Fruit fly (Drosophila melanogaster) whole organism, embryonic: ENCODE results near the gene Z600.

Experiments
- CG10654 ChIP-seq: fragments of 200-800 bp; sonication (Bioruptor generic); optimal IDR thresholded peaks from 2 replicates; lab custom pipeline; 2016; ENCODE audit warnings: missing biosample characterization, missing genetic modification characterization
- CG11085 ChIP-seq: fragments of 200-800 bp; sonication (Bioruptor generic); IDR thresholded peaks from 2 replicates; pipeline ENCODE4 v1.3.6; 2022; ENCODE audit warnings: missing biosample characterization, missing genetic modification characterization
- CG12104 ChIP-seq: fragments of 200-800 bp; sonication (Bioruptor generic); optimal IDR thresholded peaks from 3 replicates; lab custom pipeline; 2016; ENCODE audit warnings: missing biosample characterization, missing genetic modification characterization
- CG14667 ChIP-seq: fragments of 200-800 bp; sonication (Bioruptor generic); IDR thresholded peaks from 2 replicates; pipeline ENCODE4 v1.3.6; 2022; ENCODE audit warnings: missing biosample characterization, missing genetic modification characterization
- CG2199 ChIP-seq: fragments of 200-800 bp; sonication (Bioruptor generic); IDR thresholded peaks from 3 replicates; pipeline ENCODE4 v1.3.6; 2022; ENCODE audit warnings: missing biosample characterization, missing genetic modification characterization
- CG31224 ChIP-seq: fragments of 200-800 bp; sonication (Bioruptor generic); IDR thresholded peaks from 2 replicates; pipeline ENCODE4 v1.3.6; 2022; ENCODE audit warnings: missing biosample characterization, missing genetic modification characterization
- CG3281 ChIP-seq: fragments of 200-800 bp; sonication (Bioruptor generic); optimal IDR thresholded peaks from 3 replicates; lab custom pipeline; 2017; ENCODE audit warnings: missing biosample characterization, mild to moderate bottlenecking, missing genetic modification characterization
- CG4360 ChIP-seq: fragments of 200-800 bp; sonication (Bioruptor generic); IDR thresholded peaks from 2 replicates; pipeline ENCODE4 v1.3.6; 2022; ENCODE audit warnings: missing biosample characterization, missing genetic modification characterization
- CG4424 ChIP-seq: fragments of 200-800 bp; sonication (Bioruptor generic); optimal IDR thresholded peaks from 3 replicates; lab custom pipeline; 2016; ENCODE audit warnings: missing biosample characterization, missing genetic modification characterization
- CG4730 ChIP-seq: fragments of 200-800 bp; sonication (Bioruptor generic); IDR thresholded peaks from 2 replicates; pipeline ENCODE4 v1.3.6; 2022; ENCODE audit warnings: missing biosample characterization, missing genetic modification characterization
- CG4820 ChIP-seq: fragments of 200-800 bp; sonication (Bioruptor generic); optimal IDR thresholded peaks from 3 replicates; lab custom pipeline; 2016; ENCODE audit warnings: missing biosample characterization, missing genetic modification characterization
- CG6254 ChIP-seq: fragments of 200-800 bp; sonication (Bioruptor generic); optimal IDR thresholded peaks from 3 replicates; lab custom pipeline; 2017; ENCODE audit warnings: mild to moderate bottlenecking, missing biosample characterization, missing genetic modification reagents, missing genetic modification characterization
- CG6683 ChIP-seq: fragments of 200-800 bp; sonication (Bioruptor generic); optimal IDR thresholded peaks from 2 replicates; lab custom pipeline; 2017; ENCODE audit warnings: missing biosample characterization, mild to moderate bottlenecking, missing genetic modification characterization, missing genetic modification reagents
- CG8359 ChIP-seq: fragments of 200-800 bp; sonication (Bioruptor generic); optimal IDR thresholded peaks from 2 replicates; lab custom pipeline; 2017; ENCODE audit warnings: missing biosample characterization, mild to moderate bottlenecking, missing genetic modification characterization, borderline replicate concordance
- CG8388 ChIP-seq: fragments of 200-800 bp; sonication (Bioruptor generic); optimal IDR thresholded peaks from 2 replicates; lab custom pipeline; 2019; ENCODE audit warnings: missing biosample characterization, mild to moderate bottlenecking, missing genetic modification characterization, moderate library complexity
- CoRest ChIP-seq: fragments of 200-800 bp; sonication (Bioruptor generic); optimal IDR thresholded peaks from 3 replicates; lab custom pipeline; 2018; ENCODE audit warnings: missing biosample characterization, mild to moderate bottlenecking, missing genetic modification characterization, moderate library complexity
- CrebB ChIP-seq: fragments of 200-800 bp; sonication (Bioruptor generic); optimal IDR thresholded peaks from 3 replicates; lab custom pipeline; 2018; ENCODE audit warnings: missing biosample characterization, mild to moderate bottlenecking, missing genetic modification characterization
- D19A ChIP-seq: fragments of 200-800 bp; optimal IDR thresholded peaks from 3 replicates; lab custom pipeline; 2019; ENCODE audit warnings: missing biosample characterization, mild to moderate bottlenecking, missing genetic modification characterization, moderate library complexity
- GATAe ChIP-seq: fragments of 200-800 bp; sonication (Bioruptor generic); conservative IDR thresholded peaks from 2 replicates; pipeline ENCODE4 v1.3.6; 2022; ENCODE audit warnings: missing biosample characterization, missing genetic modification characterization
- HLH3B ChIP-seq: fragments of 200-800 bp; sonication (Bioruptor generic); IDR thresholded peaks from 2 replicates; pipeline ENCODE4 v1.3.6; 2022; ENCODE audit warnings: missing biosample characterization, missing genetic modification characterization
- Hey ChIP-seq: fragments of 200-800 bp; sonication (Bioruptor generic); optimal IDR thresholded peaks from 3 replicates; lab custom pipeline; 2018; ENCODE audit warnings: missing biosample characterization, mild to moderate bottlenecking, missing genetic modification characterization
- Hr78 ChIP-seq, 2 experiments: fragments of 200-800 bp in 1 of 2; fragments of >200 bp in 1 of 2; sonication (Bioruptor generic) in 1 of 2; optimal IDR thresholded peaks; 2 replicates each; lab custom pipeline; 2017 to 2019; ENCODE audit warnings: missing biosample characterization in 2 of 2, missing genetic modification characterization in 2 of 2, mild to moderate bottlenecking in 1 of 2, moderate library complexity in 1 of 2
- Mes4 ChIP-seq: fragments of 200-800 bp; sonication (Bioruptor generic); optimal IDR thresholded peaks from 2 replicates; lab custom pipeline; 2016; ENCODE audit warnings: missing biosample characterization, missing genetic modification characterization
- Nf-YA ChIP-seq: fragments of 200-800 bp; sonication (Bioruptor generic); IDR thresholded peaks from 2 replicates; pipeline ENCODE4 v1.3.6; 2022; ENCODE audit warnings: missing biosample characterization, missing genetic modification characterization
- Nf-YB ChIP-seq: fragments of 200-800 bp; sonication (Bioruptor generic); optimal IDR thresholded peaks from 3 replicates; lab custom pipeline; 2019; ENCODE audit warnings: missing biosample characterization, mild to moderate bottlenecking, missing genetic modification characterization, moderate library complexity
- Rfx ChIP-seq: fragments of 200-800 bp; sonication (Bioruptor generic); IDR thresholded peaks from 2 replicates; pipeline ENCODE4 v1.3.6; 2022; ENCODE audit warnings: missing biosample characterization, missing genetic modification characterization
- Rx ChIP-seq: fragments of 200-800 bp; sonication (Bioruptor generic); IDR thresholded peaks from 2 replicates; pipeline ENCODE4 v1.3.6; 2022; ENCODE audit warnings: missing biosample characterization, missing genetic modification characterization
- Side ChIP-seq: fragments of 200-800 bp; sonication (Bioruptor generic); optimal IDR thresholded peaks from 2 replicates; lab custom pipeline; 2016; ENCODE audit warnings: missing biosample characterization, missing genetic modification characterization
- Six4 ChIP-seq: fragments of 200-800 bp; sonication (Bioruptor generic); optimal IDR thresholded peaks from 2 replicates; lab custom pipeline; 2016; ENCODE audit warnings: missing biosample characterization, missing genetic modification characterization
- Sry-δ ChIP-seq: fragments of 200-800 bp; sonication (Bioruptor generic); optimal IDR thresholded peaks from 2 replicates; lab custom pipeline; 2016; ENCODE audit warnings: missing biosample characterization, missing genetic modification characterization
- ap ChIP-seq: fragments of 200-800 bp; sonication (Bioruptor generic); IDR thresholded peaks from 2 replicates; pipeline ENCODE4 v1.3.6; 2022; ENCODE audit warnings: missing biosample characterization, missing genetic modification characterization
- dmrt11E ChIP-seq: fragments of 200-800 bp; sonication (Bioruptor generic); optimal IDR thresholded peaks from 3 replicates; lab custom pipeline; 2018; ENCODE audit warnings: missing biosample characterization, mild to moderate bottlenecking, missing genetic modification characterization, moderate library complexity
- exex ChIP-seq: fragments of 200-800 bp; sonication (Bioruptor generic); optimal IDR thresholded peaks from 4 replicates; lab custom pipeline; 2018; ENCODE audit warnings: missing biosample characterization, mild to moderate bottlenecking, missing genetic modification characterization, moderate library complexity
- fu2 ChIP-seq: fragments of 200-800 bp; sonication (Bioruptor generic); optimal IDR thresholded peaks from 2 replicates; lab custom pipeline; 2016; ENCODE audit warnings: missing biosample characterization, missing genetic modification characterization
- gsb-n ChIP-seq: fragments of 200-800 bp; sonication (Bioruptor generic); optimal IDR thresholded peaks from 3 replicates; lab custom pipeline; 2018; ENCODE audit warnings: missing biosample characterization, mild to moderate bottlenecking, missing genetic modification characterization
- mirr ChIP-seq: fragments of 200-800 bp; sonication (Bioruptor generic); optimal IDR thresholded peaks from 3 replicates; lab custom pipeline; 2018; ENCODE audit warnings: missing biosample characterization, mild to moderate bottlenecking, missing genetic modification characterization
- psq ChIP-seq: fragments of 200-800 bp; sonication (Bioruptor generic); optimal IDR thresholded peaks from 2 replicates; lab custom pipeline; 2017; ENCODE audit warnings: missing biosample characterization, missing genetic modification characterization
- row ChIP-seq: fragments of 200-800 bp; sonication (Bioruptor generic); IDR thresholded peaks from 3 replicates; pipeline ENCODE4 v1.3.6; 2022; ENCODE audit warnings: missing biosample characterization, missing genetic modification characterization
- run ChIP-seq: fragments of 200-800 bp; sonication (Bioruptor generic); optimal IDR thresholded peaks from 3 replicates; lab custom pipeline; 2018; ENCODE audit warnings: missing biosample characterization, mild to moderate bottlenecking, missing genetic modification characterization
- sd ChIP-seq: fragments of 200-800 bp; sonication (Bioruptor generic); optimal IDR thresholded peaks from 3 replicates; lab custom pipeline; 2018; ENCODE audit warnings: missing biosample characterization, mild to moderate bottlenecking, missing genetic modification characterization, moderate library complexity
- wdn ChIP-seq: fragments of 200-800 bp; sonication (Bioruptor generic); IDR thresholded peaks from 2 replicates; pipeline ENCODE4 v1.3.6; 2022; ENCODE audit warnings: missing biosample characterization, missing genetic modification characterization
- wek ChIP-seq: fragments of 200-800 bp; sonication (Bioruptor generic); optimal IDR thresholded peaks from 3 replicates; lab custom pipeline; 2018; ENCODE audit warnings: missing biosample characterization, mild to moderate bottlenecking, missing genetic modification characterization, moderate library complexity
- zf30C ChIP-seq: fragments of 200-800 bp; sonication (Bioruptor generic); optimal IDR thresholded peaks from 3 replicates; lab custom pipeline; 2018; ENCODE audit warnings: missing biosample characterization, mild to moderate bottlenecking, missing genetic modification characterization
- zfh1 ChIP-seq: fragments of 200-800 bp; sonication (Bioruptor generic); IDR thresholded peaks from 3 replicates; pipeline ENCODE4 v1.3.6; 2022; ENCODE audit warnings: missing biosample characterization, missing genetic modification characterization

Z600 gene

DNA sequence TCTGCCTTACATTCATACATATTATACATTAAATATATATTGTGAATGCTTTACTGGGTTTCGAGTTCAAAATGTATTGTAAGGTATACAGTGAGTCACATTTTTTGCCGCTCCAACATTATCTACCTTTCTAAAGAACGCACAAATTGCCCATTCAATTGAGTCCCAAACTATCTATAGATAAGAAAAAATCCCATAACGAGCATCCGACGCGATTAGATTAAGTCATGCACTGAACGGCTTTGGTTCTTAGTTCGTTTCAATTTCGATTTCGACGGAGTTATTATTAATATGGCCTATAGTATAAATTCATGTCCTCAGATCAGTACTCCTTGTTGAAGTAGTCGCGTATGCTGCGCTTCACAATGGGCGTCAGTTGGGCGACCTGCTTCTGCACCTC is 8.6 kb downstream of the Z600 start (continued):
- peak; percentile 93 for TF ChIP-seq exex (tag; lab: Kevin White, UChicago)
- no peak for TF ChIP-seq Nf-YB (GFP tag; lab: Kevin White, UChicago)
- peak; percentile 39 for TF ChIP-seq CG8388 (GFP tag; lab: Kevin White, UChicago)
- no peak for TF ChIP-seq Hr78 (GFP tag; optimal IDR thresholded peaks at IDR 0.05; lab: Kevin White, UChicago)
- peak; percentile 55 for TF ChIP-seq sd (tag; lab: Kevin White, UChicago)
- TF ChIP-seq CG4730 (GFP tag; lab: Robert Waterston, UW): no peak
- TF ChIP-seq CG14667 (GFP tag; lab: Robert Waterston, UW): no peak
- no peak for TF ChIP-seq wek (GFP tag; lab: Kevin White, UChicago)
- TF ChIP-seq CoRest: no peak
- TF ChIP-seq CG10654: no peak
- TF ChIP-seq Nf-YA: no peak
- peak; percentile 39; the same call in 2 of the 3 replicates for TF ChIP-seq row (GFP tag; lab: Robert Waterston, UW)
- TF ChIP-seq Rfx (GFP tag; lab: Robert Waterston, UW): no peak
- no peak for TF ChIP-seq Sry-δ (GFP tag; lab: Kevin White, UChicago)
- TF ChIP-seq CrebB (tag; lab: Kevin White, UChicago): no peak
- TF ChIP-seq fu2 (GFP tag; lab: Kevin White, UChicago): no peak
- TF ChIP-seq zf30C: peak; percentile 87
- no peak for TF ChIP-seq CG4424
- no peak for TF ChIP-seq CG8359 (GFP tag; lab: Kevin White, UChicago)
- TF ChIP-seq ap (GFP tag; lab: Robert Waterston, UW): no peak
- TF ChIP-seq Mes4 (GFP tag; lab: Kevin White, UChicago): no peak
- peak; percentile 12 for TF ChIP-seq mirr (GFP tag; lab: Kevin White, UChicago)
- no peak for TF ChIP-seq CG4360 (GFP tag; lab: Robert Waterston, UW)
- no peak for TF ChIP-seq Six4 (GFP tag; lab: Kevin White, UChicago)
- peak; percentile 72 for TF ChIP-seq GATAe (GFP tag; lab: Robert Waterston, UW)
- no peak for TF ChIP-seq CG31224 (GFP tag; lab: Robert Waterston, UW)
- no peak for TF ChIP-seq dmrt11E (tag; lab: Kevin White, UChicago)
- TF ChIP-seq CG12104 (GFP tag; lab: Kevin White, UChicago): no peak
- no peak for TF ChIP-seq Hey (tag; lab: Kevin White, UChicago)
- no peak for TF ChIP-seq CG11085 (GFP tag; lab: Robert Waterston, UW)
- TF ChIP-seq CG2199 (GFP tag; lab: Robert Waterston, UW): peak; percentile 84; the same call in 2 of the 3 replicates
- no peak for TF ChIP-seq Side (GFP tag; lab: Kevin White, UChicago)
- no peak for TF ChIP-seq wdn (GFP tag; lab: Robert Waterston, UW)
- TF ChIP-seq gsb-n (tag; lab: Kevin White, UChicago): no peak
- no peak for TF ChIP-seq psq
- no peak for TF ChIP-seq Rx
- TF ChIP-seq zfh1: 0 out of 3 replicates have a peak, but pooled peaks have one; percentile 24
- TF ChIP-seq D19A (tag; lab: Kevin White, UChicago): no peak
- no peak for TF ChIP-seq CG4820
- no peak for TF ChIP-seq CG6254 (GFP tag; lab: Kevin White, UChicago)
- TF ChIP-seq HLH3B: no peak
- TF ChIP-seq CG6683 (GFP tag; lab: Kevin White, UChicago): no peak
- TF ChIP-seq run (tag; lab: Kevin White, UChicago): no peak
- TF ChIP-seq CG3281 (GFP tag; lab: Kevin White, UChicago): no peak
